Fruit fly (Drosophila melanogaster) whole organism, embryonic: ENCODE results near the gene CG5515.

Experiments
- BtbVII ChIP-seq: fragments of 200-800 bp; sonication (Bioruptor generic); optimal IDR thresholded peaks from 3 replicates; lab custom pipeline; 2017; ENCODE audit warnings: missing biosample characterization, mild to moderate bottlenecking, missing genetic modification characterization
- CG11093 ChIP-seq: fragments of 200-800 bp; sonication (Bioruptor generic); IDR thresholded peaks from 3 replicates; pipeline ENCODE4 v1.3.6; 2022; ENCODE audit warnings: missing biosample characterization, missing genetic modification characterization
- CG12155 ChIP-seq: fragments of 200-800 bp; sonication (Bioruptor generic); optimal IDR thresholded peaks from 3 replicates; lab custom pipeline; 2016; ENCODE audit warnings: missing biosample characterization, missing genetic modification characterization
- CG13624 ChIP-seq: fragments of 200-800 bp; sonication (Bioruptor generic); optimal IDR thresholded peaks from 2 replicates; lab custom pipeline; 2016; ENCODE audit warnings: missing biosample characterization, missing genetic modification characterization
- CG15514 ChIP-seq: fragments of 200-800 bp; sonication (Bioruptor generic); optimal IDR thresholded peaks from 3 replicates; lab custom pipeline; 2017; ENCODE audit warnings: missing biosample characterization, missing genetic modification characterization, mild to moderate bottlenecking, moderate library complexity, missing genetic modification reagents
- CG17385 ChIP-seq: fragments of 200-800 bp; sonication (Bioruptor generic); optimal IDR thresholded peaks from 3 replicates; lab custom pipeline; 2018; ENCODE audit warnings: missing biosample characterization, mild to moderate bottlenecking, missing genetic modification characterization
- CG32767 ChIP-seq: fragments of 200-800 bp; sonication (Bioruptor generic); IDR thresholded peaks from 2 replicates; pipeline ENCODE4 v1.3.6; 2022; ENCODE audit warnings: missing biosample characterization, missing genetic modification characterization
- CG4360 ChIP-seq: fragments of 200-800 bp; sonication (Bioruptor generic); IDR thresholded peaks from 2 replicates; pipeline ENCODE4 v1.3.6; 2022; ENCODE audit warnings: missing biosample characterization, missing genetic modification characterization
- CG6654 ChIP-seq: fragments of 200-800 bp; sonication (Bioruptor generic); optimal IDR thresholded peaks from 2 replicates; lab custom pipeline; 2017; ENCODE audit warnings: missing biosample characterization, mild to moderate bottlenecking, missing genetic modification characterization
- CG6765 ChIP-seq: fragments of 200-800 bp; sonication (Bioruptor generic); optimal IDR thresholded peaks from 3 replicates; lab custom pipeline; 2017; ENCODE audit warnings: missing biosample characterization, mild to moderate bottlenecking, missing genetic modification characterization
- CG7786 ChIP-seq: fragments of 200-800 bp; sonication (Bioruptor generic); optimal IDR thresholded peaks from 2 replicates; lab custom pipeline; 2016; ENCODE audit warnings: missing biosample characterization, missing genetic modification characterization
- CG7963 ChIP-seq: fragments of 200-800 bp; sonication (Bioruptor generic); IDR thresholded peaks from 3 replicates; pipeline ENCODE4 v1.3.6; 2022; ENCODE audit warnings: missing biosample characterization, missing genetic modification characterization; ENCODE audit not compliant: partially characterized antibody
- CG8478 ChIP-seq: fragments of >200 bp; optimal IDR thresholded peaks from 2 replicates; lab custom pipeline; 2018
- CG9215 ChIP-seq: fragments of 200-800 bp; sonication (Bioruptor generic); IDR thresholded peaks from 2 replicates; pipeline ENCODE4 v1.3.6; 2022; ENCODE audit warnings: missing biosample characterization, missing genetic modification characterization
- CG9932 ChIP-seq: fragments of 200-800 bp; sonication (Bioruptor generic); IDR thresholded peaks from 2 replicates; pipeline ENCODE4 v1.3.6; 2022; ENCODE audit warnings: missing biosample characterization, missing genetic modification characterization
- CHES-1-like ChIP-seq: fragments of 200-800 bp; sonication (Bioruptor generic); optimal IDR thresholded peaks from 2 replicates; lab custom pipeline; 2016; ENCODE audit warnings: missing biosample characterization, missing genetic modification characterization
- Drgx ChIP-seq: fragments of 200-800 bp; sonication (Bioruptor generic); IDR thresholded peaks from 2 replicates; pipeline ENCODE4 v1.3.6; 2022; ENCODE audit warnings: missing biosample characterization, missing genetic modification characterization
- E2f1 ChIP-seq: fragments of 200-800 bp; sonication (Bioruptor generic); IDR thresholded peaks from 2 replicates; pipeline ENCODE4 v1.3.6; 2022; ENCODE audit warnings: missing biosample characterization, missing genetic modification characterization
- Med ChIP-seq: fragments of 200-800 bp; sonication (Bioruptor generic); peaks from one replicate; lab custom pipeline; 2016; ENCODE audit warnings: missing biosample characterization, missing genetic modification characterization, mild to moderate bottlenecking, inconsistent platforms, moderate library complexity
- Xrp1 ChIP-seq: fragments of 200-800 bp; sonication (Bioruptor generic); IDR thresholded peaks from 2 replicates; pipeline ENCODE4 v1.3.6; 2022; ENCODE audit warnings: missing biosample characterization, missing genetic modification characterization
- YL-1 ChIP-seq: fragments of 200-800 bp; sonication (Bioruptor generic); optimal IDR thresholded peaks from 3 replicates; lab custom pipeline; 2017; ENCODE audit warnings: missing biosample characterization, mild to moderate bottlenecking, missing genetic modification characterization
- aop ChIP-seq: fragments of 200-800 bp; sonication (Bioruptor generic); IDR thresholded peaks from 2 replicates; pipeline ENCODE4 v1.3.6; 2022; ENCODE audit warnings: missing biosample characterization, missing genetic modification characterization
- ap ChIP-seq: fragments of 200-800 bp; sonication (Bioruptor generic); IDR thresholded peaks from 2 replicates; pipeline ENCODE4 v1.3.6; 2022; ENCODE audit warnings: missing biosample characterization, missing genetic modification characterization
- ara ChIP-seq: fragments of 200-800 bp; sonication (Bioruptor generic); IDR thresholded peaks from 2 replicates; pipeline ENCODE4 v1.3.6; 2022; ENCODE audit warnings: missing biosample characterization, missing genetic modification characterization
- bigmax ChIP-seq: fragments of 200-800 bp; sonication (Bioruptor generic); optimal IDR thresholded peaks from 2 replicates; lab custom pipeline; 2018; ENCODE audit warnings: missing biosample characterization, mild to moderate bottlenecking, missing genetic modification characterization
- cg ChIP-seq: fragments of 200-800 bp; sonication (Bioruptor generic); optimal IDR thresholded peaks from 3 replicates; lab custom pipeline; 2019; ENCODE audit warnings: missing biosample characterization, mild to moderate bottlenecking, missing genetic modification characterization, moderate library complexity
- chif ChIP-seq, 2 experiments: fragments of 200-800 bp; sonication (Bioruptor generic); optimal IDR thresholded peaks; 3 replicates each; lab custom pipeline; 2016; ENCODE audit warnings: missing biosample characterization in 2 of 2, missing genetic modification characterization in 2 of 2
- corto ChIP-seq: fragments of 200-800 bp; sonication (Bioruptor generic); optimal IDR thresholded peaks from 2 replicates; lab custom pipeline; 2016; ENCODE audit warnings: missing biosample characterization, mild to moderate bottlenecking, missing genetic modification characterization, moderate library complexity
- crp ChIP-seq, 2 experiments: fragments of 200-800 bp; sonication (Bioruptor generic); optimal IDR thresholded peaks; 2 replicates in 1 of 2; 3 replicates in 1 of 2; lab custom pipeline; 2017; ENCODE audit warnings: missing biosample characterization in 2 of 2, missing genetic modification characterization in 2 of 2, mild to moderate bottlenecking in 1 of 2, moderate library complexity in 1 of 2
- fd3F ChIP-seq: fragments of 200-800 bp; sonication (Bioruptor generic); optimal IDR thresholded peaks from 2 replicates; lab custom pipeline; 2018; ENCODE audit warnings: missing biosample characterization, mild to moderate bottlenecking, missing genetic modification characterization, moderate library complexity
- gem ChIP-seq: fragments of 200-800 bp; sonication (Bioruptor generic); optimal IDR thresholded peaks from 2 replicates; lab custom pipeline; 2019; ENCODE audit warnings: missing biosample characterization, mild to moderate bottlenecking, missing genetic modification characterization, moderate library complexity
- gt ChIP-seq: fragments of 200-800 bp; sonication (Bioruptor generic); IDR thresholded peaks from 2 replicates; pipeline ENCODE4 v1.3.6; 2022; ENCODE audit warnings: missing biosample characterization, missing genetic modification characterization
- hth ChIP-seq: fragments of >200 bp; optimal IDR thresholded peaks from 2 replicates; lab custom pipeline; 2017; ENCODE audit warnings: inconsistent platforms
- kay ChIP-seq: fragments of 200-800 bp; sonication (Bioruptor generic); optimal IDR thresholded peaks from 2 replicates; lab custom pipeline; 2016; ENCODE audit warnings: missing biosample characterization, missing genetic modification characterization
- kni ChIP-seq: fragments of 200-800 bp; sonication (Bioruptor generic); optimal IDR thresholded peaks from 3 replicates; lab custom pipeline; 2017; ENCODE audit warnings: mild to moderate bottlenecking, missing biosample characterization, missing genetic modification reagents, missing genetic modification characterization
- luna ChIP-seq: fragments of 200-800 bp; sonication (Bioruptor generic); optimal IDR thresholded peaks from 2 replicates; lab custom pipeline; 2016; ENCODE audit warnings: missing biosample characterization, missing genetic modification characterization
- mam ChIP-seq: fragments of 200-800 bp; sonication (Bioruptor generic); optimal IDR thresholded peaks from 3 replicates; lab custom pipeline; 2016; ENCODE audit warnings: missing biosample characterization, missing genetic modification characterization
- nerfin-2 ChIP-seq: fragments of 200-800 bp; sonication (Bioruptor generic); IDR thresholded peaks from 2 replicates; pipeline ENCODE4 v1.3.6; 2022; ENCODE audit warnings: missing biosample characterization, missing genetic modification characterization; ENCODE audit not compliant: partially characterized antibody
- pb ChIP-seq: fragments of 200-800 bp; sonication (Bioruptor generic); optimal IDR thresholded peaks from 3 replicates; lab custom pipeline; 2016; ENCODE audit warnings: missing biosample characterization, missing genetic modification characterization
- pho ChIP-seq: fragments of 200-800 bp; sonication (Bioruptor generic); optimal IDR thresholded peaks from 2 replicates; lab custom pipeline; 2016; ENCODE audit warnings: missing biosample characterization, missing genetic modification characterization
- psq ChIP-seq: fragments of 200-800 bp; sonication (Bioruptor generic); optimal IDR thresholded peaks from 2 replicates; lab custom pipeline; 2017; ENCODE audit warnings: missing biosample characterization, missing genetic modification characterization
- rib ChIP-seq: fragments of 200-800 bp; sonication (Bioruptor generic); IDR thresholded peaks from 2 replicates; pipeline ENCODE4 v1.3.6; 2022; ENCODE audit warnings: missing biosample characterization, missing genetic modification characterization
- sc ChIP-seq, 3 experiments: fragments of >200 bp in 2 of 3; fragments of 200-800 bp in 1 of 3; sonication (Bioruptor generic) in 1 of 3; optimal IDR thresholded peaks; 2 replicates in 2 of 3; 3 replicates in 1 of 3; lab custom pipeline; 2017; ENCODE audit warnings: mild to moderate bottlenecking in 1 of 3, missing biosample characterization in 1 of 3, missing genetic modification characterization in 1 of 3, missing genetic modification reagents in 1 of 3
- scrt ChIP-seq: fragments of 200-800 bp; sonication (Bioruptor generic); optimal IDR thresholded peaks from 2 replicates; lab custom pipeline; 2018; ENCODE audit warnings: missing biosample characterization, mild to moderate bottlenecking, missing genetic modification characterization, moderate library complexity
- sd ChIP-seq: fragments of 200-800 bp; sonication (Bioruptor generic); optimal IDR thresholded peaks from 3 replicates; lab custom pipeline; 2018; ENCODE audit warnings: missing biosample characterization, mild to moderate bottlenecking, missing genetic modification characterization, moderate library complexity
- sens ChIP-seq: fragments of 200-800 bp; sonication (Bioruptor generic); peaks from one replicate; lab custom pipeline; 2016; ENCODE audit warnings: missing biosample characterization, missing genetic modification characterization
- tll ChIP-seq, 2 experiments: fragments of 200-800 bp in 1 of 2; fragments of >200 bp in 1 of 2; sonication (Bioruptor generic) in 1 of 2; optimal IDR thresholded peaks; 2 replicates each; lab custom pipeline; 2017 to 2019; ENCODE audit warnings: missing biosample characterization in 2 of 2, missing genetic modification characterization in 2 of 2, mild to moderate bottlenecking in 1 of 2, moderate library complexity in 1 of 2
- trh ChIP-seq: fragments of 200-800 bp; sonication (Bioruptor generic); optimal IDR thresholded peaks from 2 replicates; lab custom pipeline; 2016; ENCODE audit warnings: missing biosample characterization, missing genetic modification characterization
- tup ChIP-seq: fragments of 200-800 bp; sonication (Bioruptor generic); optimal IDR thresholded peaks from 2 replicates; lab custom pipeline; 2016; ENCODE audit warnings: missing biosample characterization, mild to moderate bottlenecking, missing genetic modification characterization, moderate library complexity
- vvl ChIP-seq: fragments of 200-800 bp; sonication (Bioruptor generic); IDR thresholded peaks from 2 replicates; pipeline ENCODE4 v1.3.6; 2022; ENCODE audit warnings: missing biosample characterization, missing genetic modification characterization
- zfh2 ChIP-seq: fragments of 200-800 bp; sonication (Bioruptor generic); optimal IDR thresholded peaks from 2 replicates; lab custom pipeline; 2016; ENCODE audit warnings: missing biosample characterization, missing genetic modification characterization

The CG5515 gene

DNA sequence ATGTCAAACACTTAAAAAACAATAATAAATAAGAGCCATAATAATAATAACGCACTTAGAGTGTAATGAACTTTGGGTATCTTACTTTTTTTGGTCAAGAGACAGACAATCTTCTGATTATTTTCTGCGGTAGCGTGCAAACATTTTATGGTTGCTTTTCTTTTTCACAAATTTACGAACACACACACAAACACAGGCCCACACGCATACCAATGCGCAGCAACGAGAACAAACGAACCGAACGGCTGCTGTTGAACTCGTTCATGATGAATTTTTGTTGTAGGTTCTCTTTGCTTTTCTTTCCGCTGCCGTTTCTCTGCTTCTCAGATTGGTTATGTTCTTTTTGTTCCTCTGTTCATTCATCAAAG, 45.5 kb upstream of the CG5515 start:
- no peak for TF ChIP-seq CG7786 (GFP tag; lab: Kevin White, UChicago)
- peak; percentile 53 for TF ChIP-seq CG12155
- TF ChIP-seq tll (GFP tag; optimal IDR thresholded peaks at IDR 0.05; lab: Kevin White, UChicago): no peak
- TF ChIP-seq sens (GFP tag; lab: Kevin White, UChicago): peak; percentile 16
- no peak for TF ChIP-seq CG7963
- TF ChIP-seq CG9215 (GFP tag; lab: Robert Waterston, UW): no peak
- TF ChIP-seq sc (optimal IDR thresholded peaks at IDR 0.05; lab: Kevin White, UChicago): no peak
- no peak for TF ChIP-seq sc (GFP tag; optimal IDR thresholded peaks at IDR 0.05; lab: Kevin White, UChicago)
- TF ChIP-seq gt (GFP tag; lab: Robert Waterston, UW): no peak
- no peak for TF ChIP-seq CG6654 (GFP tag; lab: Kevin White, UChicago)
- no peak for TF ChIP-seq zfh2
- TF ChIP-seq vvl (GFP tag; lab: Robert Waterston, UW): no peak
- no peak for TF ChIP-seq nerfin-2 (GFP tag; lab: Robert Waterston, UW)
- TF ChIP-seq CG32767 (GFP tag; lab: Robert Waterston, UW): no peak
- TF ChIP-seq chif (GFP tag; optimal IDR thresholded peaks at IDR 0.05; lab: Kevin White, UChicago): no peak
- no peak for TF ChIP-seq kay (GFP tag; lab: Kevin White, UChicago)
- no peak for TF ChIP-seq BtbVII (GFP tag; lab: Kevin White, UChicago)
- TF ChIP-seq cg (GFP tag; lab: Kevin White, UChicago): peak; percentile 59
- peak; percentile 11 for TF ChIP-seq corto
- TF ChIP-seq CG11093 (GFP tag; lab: Robert Waterston, UW): no peak
- TF ChIP-seq tup (GFP tag; lab: Kevin White, UChicago): no peak
- no peak for TF ChIP-seq CG6765 (GFP tag; lab: Kevin White, UChicago)
- no peak for TF ChIP-seq CG13624 (GFP tag; lab: Kevin White, UChicago)
- TF ChIP-seq scrt: no peak
- TF ChIP-seq ap (GFP tag; lab: Robert Waterston, UW): no peak
- TF ChIP-seq luna: no peak
- TF ChIP-seq Drgx (GFP tag; lab: Robert Waterston, UW): no peak
- no peak for TF ChIP-seq hth (lab: Kevin White, UChicago)
- no peak for TF ChIP-seq CG15514 (GFP tag; lab: Kevin White, UChicago)
- TF ChIP-seq trh: no peak
- peak; percentile 29 for TF ChIP-seq CG8478
- no peak for TF ChIP-seq gem (tag; lab: Kevin White, UChicago)
- TF ChIP-seq Xrp1 (GFP tag; lab: Robert Waterston, UW): no peak
- TF ChIP-seq bigmax (GFP tag; lab: Kevin White, UChicago): peak; percentile 16
- TF ChIP-seq CG4360 (GFP tag; lab: Robert Waterston, UW): 0 out of 2 replicates have a peak, but pooled peaks have one; percentile 57
- no peak; the same call in 1 of the 2 replicates for TF ChIP-seq rib
- TF ChIP-seq CG17385 (GFP tag; lab: Kevin White, UChicago): peak; percentile 44

DNA sequence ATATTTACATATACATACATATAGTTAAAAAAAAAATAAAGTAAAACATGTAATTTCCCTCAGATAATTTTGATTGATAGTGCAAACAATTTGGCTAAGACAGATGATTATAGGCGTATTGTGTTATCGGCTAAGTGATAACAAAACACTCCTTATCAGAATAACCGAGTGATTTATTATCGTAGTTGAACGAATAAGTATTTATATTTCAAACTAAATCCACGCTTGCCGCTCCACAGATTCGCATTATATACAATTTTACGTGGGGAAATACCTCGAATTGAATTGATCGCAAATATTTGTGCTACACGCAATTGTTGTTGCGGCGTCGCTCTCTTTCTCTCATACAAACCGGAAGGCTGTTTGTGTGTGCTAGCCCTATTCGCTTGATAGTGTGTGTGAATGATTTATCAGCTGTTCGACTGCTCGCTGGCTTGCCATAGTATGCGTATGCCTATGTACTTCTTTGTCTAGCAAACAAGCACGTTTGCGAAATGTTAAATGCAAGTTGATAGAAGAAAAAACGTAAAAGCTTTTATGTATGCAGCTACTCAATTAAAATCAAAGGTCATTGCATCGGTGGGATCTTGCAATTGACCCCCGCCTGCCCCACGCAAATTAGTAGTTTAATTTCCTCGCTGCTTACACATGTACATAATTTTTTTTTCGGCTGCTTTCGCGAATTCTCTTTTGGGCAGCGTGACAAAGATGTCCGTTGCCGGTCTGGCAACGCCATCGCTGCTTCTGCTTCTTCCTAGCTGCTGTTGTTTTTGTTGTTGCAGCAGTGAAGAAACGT, 44.9 kb upstream of the CG5515 start:
- TF ChIP-seq ara: 0 out of 2 replicates have a peak, but pooled peaks have one; percentile 23
- TF ChIP-seq E2f1 (GFP tag; lab: Robert Waterston, UW): no peak
- TF ChIP-seq mam: no peak
- TF ChIP-seq crp (GFP tag; optimal IDR thresholded peaks at IDR 0.05; lab: Kevin White, UChicago): peak in 1 of 2 experiments; percentile 72
- TF ChIP-seq Med (GFP tag; lab: Kevin White, UChicago): peak; percentile 78
- no peak for TF ChIP-seq fd3F (GFP tag; lab: Kevin White, UChicago)
- peak; percentile 64 for TF ChIP-seq sd (tag; lab: Kevin White, UChicago)
- TF ChIP-seq aop (GFP tag; lab: Robert Waterston, UW): 0 out of 2 replicates have a peak, but pooled peaks have one; percentile 6
- peak; percentile 20 for TF ChIP-seq pho
- TF ChIP-seq CG9932: no peak
- TF ChIP-seq CHES-1-like (GFP tag; lab: Kevin White, UChicago): peak; percentile 60
- TF ChIP-seq YL-1: peak; percentile 74
- no peak for TF ChIP-seq pb (GFP tag; lab: Kevin White, UChicago)
- peak; percentile 47 for TF ChIP-seq psq (GFP tag; lab: Kevin White, UChicago)
- TF ChIP-seq kni (GFP tag; lab: Kevin White, UChicago): no peak
- 0 out of 2 replicates have a peak, but pooled peaks have one; percentile 37 for TF ChIP-seq vvl (GFP tag; lab: Robert Waterston, UW)
